Worm (Caenorhabditis elegans): ENCODE data around the gene srv-26.

- no peak for TF ChIP-seq aly-2 (tag; optimal IDR thresholded peaks at IDR 0.05)
- no peak for TF ChIP-seq saeg-2 (GFP tag; IDR thresholded peaks at IDR 0.05)
- no peak for TF ChIP-seq tra-1 (GFP tag; IDR thresholded peaks at IDR 0.05)
- TF ChIP-seq nhr-42 (GFP tag; IDR thresholded peaks at IDR 0.05) = no peak
- TF ChIP-seq fkh-10 (GFP tag; optimal IDR thresholded peaks at IDR 0.05) = no peak
- TF ChIP-seq pha-4 (GFP tag; IDR thresholded peaks at IDR 0.05) = no peak
- TF ChIP-seq pha-4 (tag; optimal IDR thresholded peaks at IDR 0.05) = no peak
- TF ChIP-seq fos-1 (tag; optimal IDR thresholded peaks at IDR 0.05) = no peak
- no peak for TF ChIP-seq F10B5.3 (tag; optimal IDR thresholded peaks at IDR 0.05)
- TF ChIP-seq daf-12 (tag; optimal IDR thresholded peaks at IDR 0.05) = no peak
- no peak for TF ChIP-seq lin-15B (tag; optimal IDR thresholded peaks at IDR 0.05)
Measured at ce11 chrIV:6254635-6255034, 47.0 kb downstream of the srv-26 start, which contains the start of gene T13A10.64.

Data from whole organism, L4 larva.